Fruit fly (Drosophila melanogaster) whole organism, prepupa: ENCODE measurements around the gene CG15482.

Experiments used
- Blimp-1 ChIP-seq: fragments of 200-800 bp; sonication (Bioruptor generic); optimal IDR thresholded peaks from 3 replicates; lab custom pipeline; 2017; ENCODE audit warnings: missing biosample characterization, missing genetic modification characterization, mild to moderate bottlenecking, moderate library complexity, missing genetic modification reagents
- CG10631 ChIP-seq: fragments of 200-800 bp; sonication (Bioruptor generic); optimal IDR thresholded peaks from 2 replicates; lab custom pipeline; 2016; ENCODE audit warnings: missing biosample characterization, missing genetic modification characterization
- Ets21C ChIP-seq: fragments of 200-800 bp; sonication (Bioruptor generic); optimal IDR thresholded peaks from 3 replicates; lab custom pipeline; 2016; ENCODE audit warnings: missing biosample characterization, missing genetic modification characterization
- lz ChIP-seq: fragments of 200-800 bp; sonication (Bioruptor generic); optimal IDR thresholded peaks from 3 replicates; lab custom pipeline; 2016; ENCODE audit warnings: missing biosample characterization, missing genetic modification characterization

DNA sequence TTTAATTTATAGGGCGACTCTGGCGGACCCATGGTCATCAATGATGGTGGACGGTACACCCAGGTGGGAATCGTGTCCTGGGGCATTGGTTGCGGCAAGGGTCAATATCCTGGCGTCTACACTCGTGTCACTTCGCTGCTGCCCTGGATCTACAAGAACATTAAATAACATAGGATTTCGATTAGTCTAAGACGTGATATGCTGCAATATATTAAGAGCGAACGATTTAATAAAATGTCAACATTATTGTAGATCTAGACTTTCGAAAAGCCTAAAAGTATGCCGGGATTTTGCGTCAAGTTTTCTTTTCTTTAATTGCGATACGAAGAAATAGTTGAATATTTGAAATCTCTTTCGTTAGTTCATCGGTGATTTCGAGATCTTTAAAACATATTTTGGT is 45.6 kb upstream of the CG15482 start, which contains the start of gene Naa20B:
- no peak for TF ChIP-seq Blimp-1 (GFP tag; lab: Kevin White, UChicago)
- no peak for TF ChIP-seq lz (GFP tag; lab: Kevin White, UChicago)
- no peak for TF ChIP-seq CG10631 (GFP tag; lab: Kevin White, UChicago)
- TF ChIP-seq Ets21C = no peak
